Worm (Caenorhabditis elegans): ENCODE data around the gene grl-5.

ce11 chrV:4418116-4418515, 3.7 kb upstream of the grl-5 start, which contains the start of gene Y47D7A.6:
- TF ChIP-seq efl-1 (GFP tag; optimal IDR thresholded peaks at IDR 0.05) (no peak), xnd-1 (tag; optimal IDR thresholded peaks at IDR 0.05) (no peak), chd-7 (tag; optimal IDR thresholded peaks at IDR 0.05) (no peak), atf-7 (tag; optimal IDR thresholded peaks at IDR 0.05) (no peak), zfh-2 (GFP tag; conservative IDR thresholded peaks at IDR 0.05) (no peak)

All from whole organism, young adult.